Worm (Caenorhabditis elegans) whole organism, early embryonic: ENCODE data around the gene lips-1.

Experiments
- F13C5.2 ChIP-seq: sonication (generic microtip); optimal IDR thresholded peaks from 2 replicates; lab custom pipeline; 2017; ENCODE audit warnings: mild to moderate bottlenecking, missing genetic modification characterization, inconsistent platforms, missing compliant biosample characterization
- ama-1 ChIP-seq: fragments of 150-350 bp; optimal IDR thresholded peaks from 2 replicates; lab custom pipeline; 2014
- hmg-4 ChIP-seq: fragments of 200-800 bp; sonication (Bioruptor generic); optimal IDR thresholded peaks from 2 replicates; lab custom pipeline; 2018; ENCODE audit warnings: mild to moderate bottlenecking, missing genetic modification characterization, missing compliant biosample characterization

- TF ChIP-seq ama-1 (lab: Kevin White, UChicago): no peak
- no peak for TF ChIP-seq F13C5.2 (tag; lab: Kevin White, UChicago)
- no peak for TF ChIP-seq hmg-4 (GFP tag; lab: Kevin White, UChicago)
These were observed 16.9 kb downstream of the lips-1 start for ce11 chrX:12509334-12509944.
